Worm (Caenorhabditis elegans) whole organism, early embryonic: Measurements from ENCODE around the gene F47B8.13.

ENCODE experiments used
- B0310.2 ChIP-seq: sonication (generic microtip); optimal IDR thresholded peaks from 2 replicates; lab custom pipeline; 2016; ENCODE audit warnings: mild to moderate bottlenecking, missing genetic modification characterization, missing compliant biosample characterization
- F13C5.2 ChIP-seq: sonication (generic microtip); optimal IDR thresholded peaks from 2 replicates; lab custom pipeline; 2017; ENCODE audit warnings: mild to moderate bottlenecking, missing genetic modification characterization, inconsistent platforms, missing compliant biosample characterization
- aly-1 ChIP-seq: sonication (generic microtip); optimal IDR thresholded peaks from 2 replicates; lab custom pipeline; 2016; ENCODE audit warnings: missing genetic modification characterization, missing compliant biosample characterization
- ama-1 ChIP-seq: fragments of 150-350 bp; optimal IDR thresholded peaks from 2 replicates; lab custom pipeline; 2014
- ceh-13 ChIP-seq: fragments of 200-800 bp; sonication (Bioruptor generic); optimal IDR thresholded peaks from 2 replicates; lab custom pipeline; 2018; ENCODE audit warnings: mild to moderate bottlenecking, missing genetic modification characterization, missing compliant biosample characterization
- ceh-36 ChIP-seq: sonication (generic microtip); optimal IDR thresholded peaks from 2 replicates; lab custom pipeline; 2016; ENCODE audit warnings: missing genetic modification characterization, inconsistent platforms, missing compliant biosample characterization
- ets-7 ChIP-seq: sonication (generic microtip); optimal IDR thresholded peaks from 2 replicates; lab custom pipeline; 2016; ENCODE audit warnings: missing genotype, missing genetic modification characterization, missing compliant biosample characterization
- flt-1 ChIP-seq: fragments of 200-800 bp; sonication (Bioruptor generic); IDR thresholded peaks from 2 replicates; pipeline ENCODE4 v1.3.6; 2022; ENCODE audit warnings: missing genetic modification characterization, missing compliant biosample characterization
- hmbx-1 ChIP-seq: sonication (generic microtip); optimal IDR thresholded peaks from 2 replicates; lab custom pipeline; 2016; ENCODE audit warnings: mild to moderate bottlenecking, missing genetic modification characterization, missing compliant biosample characterization
- hmg-4 ChIP-seq: fragments of 200-800 bp; sonication (Bioruptor generic); optimal IDR thresholded peaks from 2 replicates; lab custom pipeline; 2018; ENCODE audit warnings: mild to moderate bottlenecking, missing genetic modification characterization, missing compliant biosample characterization
- hnd-1 ChIP-seq: sonication (generic microtip); optimal IDR thresholded peaks from 2 replicates; lab custom pipeline; 2016; ENCODE audit warnings: missing genetic modification characterization, missing compliant biosample characterization
- pes-1 ChIP-seq: fragments of 200-800 bp; sonication (Bioruptor generic); IDR thresholded peaks from 2 replicates; pipeline ENCODE4 v1.3.6; 2022; ENCODE audit warnings: missing genetic modification reagents, missing genetic modification characterization, missing compliant biosample characterization
- scrt-1 ChIP-seq: fragments of 200-800 bp; sonication (Bioruptor generic); IDR thresholded peaks from 2 replicates; pipeline ENCODE4 v1.3.6; 2022; ENCODE audit warnings: missing genetic modification characterization, missing compliant biosample characterization
- sea-1 ChIP-seq: fragments of 200-800 bp; sonication (Bioruptor generic); conservative IDR thresholded peaks from 2 replicates; pipeline ENCODE4 v1.3.6; 2022; ENCODE audit warnings: missing genetic modification characterization, missing compliant biosample characterization
- tbx-11 ChIP-seq: fragments of 200-800 bp; sonication (Bioruptor generic); IDR thresholded peaks from 2 replicates; pipeline ENCODE4 v1.3.6; 2022; ENCODE audit warnings: missing genetic modification characterization, missing compliant biosample characterization
- tbx-37 ChIP-seq: fragments of 200-800 bp; sonication (Bioruptor generic); conservative IDR thresholded peaks from 2 replicates; pipeline ENCODE4 v1.3.6; 2022; ENCODE audit warnings: missing genetic modification reagents, missing genetic modification characterization, missing compliant biosample characterization
- tra-4 ChIP-seq: sonication (generic microtip); optimal IDR thresholded peaks from 2 replicates; lab custom pipeline; 2017; ENCODE audit warnings: missing genetic modification characterization, missing compliant biosample characterization

Gene F47B8.13

ce11 chrV:14354258-14354877 lies 34.8 kb upstream of the F47B8.13 start, which contains the start of gene Y49A3A.3:
Gene Y49A3A.3, plus strand, starts transcription at chrV:14354410.
- TF ChIP-seq scrt-1 (GFP tag; lab: Robert Waterston, UW) (no peak), B0310.2 (tag; lab: Kevin White, UChicago) (no peak), aly-1 (tag; lab: Kevin White, UChicago) (peak; percentile 9), hmbx-1 (tag; lab: Kevin White, UChicago) (no peak), ama-1 (lab: Kevin White, UChicago) (peak; percentile 52)

DNA sequence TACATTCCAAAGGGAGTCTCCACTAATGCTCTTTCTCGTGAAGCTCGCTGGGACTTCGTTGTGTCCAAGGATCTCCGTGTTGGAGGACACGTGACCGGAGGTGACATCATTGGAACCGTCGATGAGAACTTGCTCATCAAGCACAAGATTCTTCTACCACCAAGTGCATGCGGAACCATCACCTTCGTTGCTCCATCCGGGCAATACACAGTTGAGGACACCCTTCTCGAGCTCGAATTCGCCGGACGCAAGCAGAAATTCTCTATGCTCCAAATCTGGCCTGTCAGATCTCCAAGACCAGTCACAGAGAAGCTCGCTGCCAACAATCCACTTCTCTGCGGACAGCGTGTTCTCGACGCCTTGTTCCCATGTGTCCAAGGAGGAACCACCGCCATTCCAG lies 32.5 kb upstream of the F47B8.13 start:
- TF ChIP-seq ama-1 (lab: Kevin White, UChicago) (no peak), hnd-1 (tag; lab: Kevin White, UChicago) (no peak), B0310.2 (tag; lab: Kevin White, UChicago) (no peak), tbx-37 (GFP tag; lab: Robert Waterston, UW) (no peak), hmbx-1 (tag; lab: Kevin White, UChicago) (no peak), tra-4 (tag; lab: Kevin White, UChicago) (no peak), ceh-36 (tag; lab: Kevin White, UChicago) (no peak), sea-1 (GFP tag; lab: Robert Waterston, UW) (no peak), tbx-11 (no peak), aly-1 (tag; lab: Kevin White, UChicago) (no peak), flt-1 (GFP tag; lab: Robert Waterston, UW) (no peak), scrt-1 (GFP tag; lab: Robert Waterston, UW) (no peak), ceh-13 (GFP tag; lab: Kevin White, UChicago) (no peak), F13C5.2 (tag; lab: Kevin White, UChicago) (no peak), ets-7 (tag; lab: Kevin White, UChicago) (no peak), pes-1 (GFP tag; lab: Robert Waterston, UW) (no peak)

ce11 chrV:14351629-14352028 lies 32.1 kb upstream of the F47B8.13 start, which contains the start of gene vha-13:
Gene vha-13, plus strand, starts transcription at chrV:14351709.
- TF ChIP-seq hmbx-1 (tag; lab: Kevin White, UChicago), result no peak
- no peak for TF ChIP-seq hmg-4 (GFP tag; lab: Kevin White, UChicago)
- no peak for TF ChIP-seq tra-4 (tag; lab: Kevin White, UChicago)
- TF ChIP-seq ceh-13 (GFP tag; lab: Kevin White, UChicago), result no peak
- no peak for TF ChIP-seq ets-7 (tag; lab: Kevin White, UChicago)
- TF ChIP-seq hnd-1 (tag; lab: Kevin White, UChicago), result no peak
- no peak for TF ChIP-seq tbx-11
- TF ChIP-seq B0310.2 (tag; lab: Kevin White, UChicago), result no peak
- TF ChIP-seq ceh-36 (tag; lab: Kevin White, UChicago), result no peak
- TF ChIP-seq tbx-37 (GFP tag; lab: Robert Waterston, UW), result no peak
- TF ChIP-seq flt-1 (GFP tag; lab: Robert Waterston, UW), result no peak
- TF ChIP-seq scrt-1 (GFP tag; lab: Robert Waterston, UW), result no peak
- no peak for TF ChIP-seq aly-1 (tag; lab: Kevin White, UChicago)
- TF ChIP-seq sea-1 (GFP tag; lab: Robert Waterston, UW), result no peak
- no peak for TF ChIP-seq ama-1 (lab: Kevin White, UChicago)
- TF ChIP-seq F13C5.2 (tag; lab: Kevin White, UChicago), result no peak
- no peak for TF ChIP-seq pes-1 (GFP tag; lab: Robert Waterston, UW)

ce11 chrV:14350949-14351348 lies 31.4 kb upstream of the F47B8.13 start:
- no peak for TF ChIP-seq tbx-11
- TF ChIP-seq hmg-4 (GFP tag; lab: Kevin White, UChicago), result peak; percentile 34
- TF ChIP-seq aly-1 (tag; lab: Kevin White, UChicago), result no peak
- 0 out of 2 replicates have a peak, but pooled peaks have one; percentile 21 for TF ChIP-seq sea-1 (GFP tag; lab: Robert Waterston, UW)
- peak; percentile 7 for TF ChIP-seq F13C5.2 (tag; lab: Kevin White, UChicago)

DNA sequence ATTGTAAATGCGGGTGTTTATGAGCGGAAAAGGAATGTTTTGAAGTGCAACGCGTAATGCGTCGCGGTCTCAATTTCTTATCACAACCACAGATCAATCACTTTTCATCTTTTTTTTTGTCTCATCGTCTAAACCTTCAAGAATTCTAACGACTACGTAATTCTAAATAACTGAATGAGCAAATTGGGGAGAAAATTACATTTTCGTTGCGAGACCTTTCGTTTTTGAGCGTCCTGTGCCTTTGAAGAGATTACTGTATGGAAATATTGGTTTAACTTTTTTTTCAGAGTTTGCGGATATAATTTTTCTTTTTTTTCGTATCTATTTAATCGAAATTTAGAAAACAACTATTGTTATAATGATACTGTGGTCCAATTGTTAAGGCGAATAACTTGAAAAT lies 31.0 kb upstream of the F47B8.13 start:
- no peak for TF ChIP-seq pes-1 (GFP tag; lab: Robert Waterston, UW)
- TF ChIP-seq tbx-11, result no peak
- TF ChIP-seq B0310.2 (tag; lab: Kevin White, UChicago), result no peak
- TF ChIP-seq ets-7 (tag; lab: Kevin White, UChicago), result no peak
- no peak for TF ChIP-seq hmbx-1 (tag; lab: Kevin White, UChicago)
- no peak for TF ChIP-seq sea-1 (GFP tag; lab: Robert Waterston, UW)
- TF ChIP-seq tra-4 (tag; lab: Kevin White, UChicago), result no peak

ce11 chrV:14347234-14347826 lies 27.8 kb upstream of the F47B8.13 start, which contains the start of gene cept-2:
Gene cept-2, plus strand, starts transcription at chrV:14347766.
- TF ChIP-seq ets-7 (tag; lab: Kevin White, UChicago) (peak; percentile 28), sea-1 (GFP tag; lab: Robert Waterston, UW) (no peak), F13C5.2 (tag; lab: Kevin White, UChicago) (peak; percentile 75), pes-1 (GFP tag; lab: Robert Waterston, UW) (no peak), tbx-37 (GFP tag; lab: Robert Waterston, UW) (peak; percentile 19; the same call in 1 of the 2 replicates), hmbx-1 (tag; lab: Kevin White, UChicago) (no peak)

DNA sequence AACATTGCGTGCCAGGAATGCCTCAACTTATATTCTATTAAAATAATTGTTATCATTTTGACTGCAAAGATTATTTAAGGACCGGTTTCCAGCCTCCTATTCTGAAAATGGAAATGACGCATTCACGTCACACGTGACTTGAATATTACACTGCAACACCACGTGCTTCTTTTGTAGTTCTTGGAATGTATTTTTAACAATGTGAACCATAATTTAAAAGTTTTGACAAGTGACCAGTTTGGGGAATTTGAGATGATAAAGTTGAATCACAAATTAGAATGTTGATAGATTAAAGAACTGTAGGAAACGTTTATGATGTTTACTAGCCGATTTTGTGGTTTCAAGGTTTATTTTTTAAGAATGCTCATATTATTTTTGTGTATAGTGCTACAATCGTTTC lies 22.1 kb upstream of the F47B8.13 start, which contains the start of gene F47B8.10:
Gene F47B8.10, plus strand, starts transcription at position 301 of the 400 bp plus-strand sequence.
- TF ChIP-seq hnd-1 (tag; lab: Kevin White, UChicago) (no peak), ama-1 (lab: Kevin White, UChicago) (no peak), aly-1 (tag; lab: Kevin White, UChicago) (no peak), ceh-36 (tag; lab: Kevin White, UChicago) (no peak), hmg-4 (GFP tag; lab: Kevin White, UChicago) (no peak), ets-7 (tag; lab: Kevin White, UChicago) (no peak), F13C5.2 (tag; lab: Kevin White, UChicago) (no peak), ceh-13 (GFP tag; lab: Kevin White, UChicago) (no peak), B0310.2 (tag; lab: Kevin White, UChicago) (no peak), tra-4 (tag; lab: Kevin White, UChicago) (no peak), pes-1 (GFP tag; lab: Robert Waterston, UW) (no peak), scrt-1 (GFP tag; lab: Robert Waterston, UW) (no peak), tbx-37 (GFP tag; lab: Robert Waterston, UW) (no peak), tbx-11 (no peak), hmbx-1 (tag; lab: Kevin White, UChicago) (no peak), flt-1 (GFP tag; lab: Robert Waterston, UW) (no peak), sea-1 (GFP tag; lab: Robert Waterston, UW) (no peak)
